Fruit fly (Drosophila melanogaster) whole organism, embryonic: ENCODE results near the gene haf.

Experiments
- Abd-B ChIP-seq: fragments of 200-800 bp; sonication (Bioruptor generic); optimal IDR thresholded peaks from 2 replicates; lab custom pipeline; 2018; ENCODE audit warnings: missing biosample characterization, mild to moderate bottlenecking, missing genetic modification characterization, moderate library complexity
- Atf3 ChIP-seq: fragments of 200-800 bp; sonication (Bioruptor generic); optimal IDR thresholded peaks from 3 replicates; lab custom pipeline; 2016; ENCODE audit warnings: missing biosample characterization, missing genetic modification characterization
- CG1024 ChIP-seq: fragments of 200-800 bp; sonication (Bioruptor generic); IDR thresholded peaks from 2 replicates; pipeline ENCODE4 v1.3.6; 2022; ENCODE audit warnings: missing biosample characterization, missing genetic modification characterization
- CG12104 ChIP-seq: fragments of 200-800 bp; sonication (Bioruptor generic); optimal IDR thresholded peaks from 3 replicates; lab custom pipeline; 2016; ENCODE audit warnings: missing biosample characterization, missing genetic modification characterization
- CG15073 ChIP-seq: fragments of 200-800 bp; sonication (Bioruptor generic); optimal IDR thresholded peaks from 2 replicates; lab custom pipeline; 2016; ENCODE audit warnings: missing biosample characterization, missing genetic modification characterization
- CG15269 ChIP-seq: fragments of 200-800 bp; sonication (Bioruptor generic); optimal IDR thresholded peaks from 2 replicates; lab custom pipeline; 2018; ENCODE audit warnings: missing biosample characterization, mild to moderate bottlenecking, missing genetic modification characterization, moderate library complexity
- CG18476 ChIP-seq: fragments of 200-800 bp; sonication (Bioruptor generic); optimal IDR thresholded peaks from 2 replicates; lab custom pipeline; 2016; ENCODE audit warnings: missing biosample characterization, mild to moderate bottlenecking, missing genetic modification characterization
- CG30403 ChIP-seq: fragments of 200-800 bp; sonication (Bioruptor generic); optimal IDR thresholded peaks from 3 replicates; lab custom pipeline; 2016; ENCODE audit warnings: missing biosample characterization, missing genetic modification characterization
- CG30431 ChIP-seq: fragments of 200-800 bp; sonication (Bioruptor generic); optimal IDR thresholded peaks from 2 replicates; lab custom pipeline; 2017; ENCODE audit warnings: missing biosample characterization, missing genetic modification characterization
- CG31224 ChIP-seq: fragments of 200-800 bp; sonication (Bioruptor generic); IDR thresholded peaks from 2 replicates; pipeline ENCODE4 v1.3.6; 2022; ENCODE audit warnings: missing biosample characterization, missing genetic modification characterization
- CG33557 ChIP-seq: fragments of 200-800 bp; sonication (Bioruptor generic); optimal IDR thresholded peaks from 2 replicates; lab custom pipeline; 2019; ENCODE audit warnings: missing biosample characterization, mild to moderate bottlenecking, missing genetic modification characterization, moderate library complexity
- CG4730 ChIP-seq: fragments of 200-800 bp; sonication (Bioruptor generic); IDR thresholded peaks from 2 replicates; pipeline ENCODE4 v1.3.6; 2022; ENCODE audit warnings: missing biosample characterization, missing genetic modification characterization
- CG4820 ChIP-seq: fragments of 200-800 bp; sonication (Bioruptor generic); optimal IDR thresholded peaks from 3 replicates; lab custom pipeline; 2016; ENCODE audit warnings: missing biosample characterization, missing genetic modification characterization
- CG6254 ChIP-seq: fragments of 200-800 bp; sonication (Bioruptor generic); optimal IDR thresholded peaks from 3 replicates; lab custom pipeline; 2017; ENCODE audit warnings: mild to moderate bottlenecking, missing biosample characterization, missing genetic modification reagents, missing genetic modification characterization
- CG8924 ChIP-seq: fragments of 200-800 bp; optimal IDR thresholded peaks from 3 replicates; lab custom pipeline; 2019; ENCODE audit warnings: missing biosample characterization, mild to moderate bottlenecking, missing genetic modification characterization, moderate library complexity
- CG9727 ChIP-seq: fragments of 200-800 bp; sonication (Bioruptor generic); optimal IDR thresholded peaks from 3 replicates; lab custom pipeline; 2017; ENCODE audit warnings: missing biosample characterization, mild to moderate bottlenecking, missing genetic modification characterization
- CoRest ChIP-seq: fragments of 200-800 bp; sonication (Bioruptor generic); optimal IDR thresholded peaks from 3 replicates; lab custom pipeline; 2018; ENCODE audit warnings: missing biosample characterization, mild to moderate bottlenecking, missing genetic modification characterization, moderate library complexity
- Dip2 ChIP-seq: fragments of 200-800 bp; sonication (Bioruptor generic); IDR thresholded peaks from 2 replicates; pipeline ENCODE4 v1.3.6; 2022; ENCODE audit warnings: missing biosample characterization, missing genetic modification characterization
- Dip3 ChIP-seq: fragments of 200-800 bp; sonication (Bioruptor generic); optimal IDR thresholded peaks from 3 replicates; lab custom pipeline; 2016; ENCODE audit warnings: missing biosample characterization, missing genetic modification characterization
- E2f1 ChIP-seq: fragments of 200-800 bp; sonication (Bioruptor generic); IDR thresholded peaks from 2 replicates; pipeline ENCODE4 v1.3.6; 2022; ENCODE audit warnings: missing biosample characterization, missing genetic modification characterization
- Elba2 ChIP-seq: fragments of 200-800 bp; sonication (Bioruptor generic); optimal IDR thresholded peaks from 3 replicates; lab custom pipeline; 2016; ENCODE audit warnings: missing biosample characterization, missing genetic modification characterization
- Ets97D ChIP-seq: fragments of 200-800 bp; sonication (Bioruptor generic); optimal IDR thresholded peaks from 3 replicates; lab custom pipeline; 2016; ENCODE audit warnings: missing biosample characterization, missing genetic modification characterization
- Fer1 ChIP-seq: fragments of 200-800 bp; sonication (Bioruptor generic); optimal IDR thresholded peaks from 2 replicates; lab custom pipeline; 2017; ENCODE audit warnings: missing biosample characterization, mild to moderate bottlenecking, missing genetic modification characterization
- GATAe ChIP-seq: fragments of 200-800 bp; sonication (Bioruptor generic); conservative IDR thresholded peaks from 2 replicates; pipeline ENCODE4 v1.3.6; 2022; ENCODE audit warnings: missing biosample characterization, missing genetic modification characterization
- HHEX ChIP-seq: fragments of 200-800 bp; sonication (Bioruptor generic); optimal IDR thresholded peaks from 3 replicates; lab custom pipeline; 2017; ENCODE audit warnings: missing biosample characterization, mild to moderate bottlenecking, missing genetic modification characterization, missing genetic modification reagents
- HLH3B ChIP-seq: fragments of 200-800 bp; sonication (Bioruptor generic); IDR thresholded peaks from 2 replicates; pipeline ENCODE4 v1.3.6; 2022; ENCODE audit warnings: missing biosample characterization, missing genetic modification characterization
- Hr78 ChIP-seq, 2 experiments: fragments of 200-800 bp in 1 of 2; fragments of >200 bp in 1 of 2; sonication (Bioruptor generic) in 1 of 2; optimal IDR thresholded peaks; 2 replicates each; lab custom pipeline; 2017 to 2019; ENCODE audit warnings: missing biosample characterization in 2 of 2, missing genetic modification characterization in 2 of 2, mild to moderate bottlenecking in 1 of 2, moderate library complexity in 1 of 2
- Mad ChIP-seq: fragments of 200-800 bp; sonication (Bioruptor generic); optimal IDR thresholded peaks from 2 replicates; lab custom pipeline; 2016; ENCODE audit warnings: missing biosample characterization, missing genetic modification characterization
- Meics ChIP-seq: fragments of 200-800 bp; sonication (Bioruptor generic); optimal IDR thresholded peaks from 2 replicates; lab custom pipeline; 2017; ENCODE audit warnings: missing biosample characterization, mild to moderate bottlenecking, missing genetic modification characterization
- NC2β ChIP-seq: fragments of 200-800 bp; sonication (Bioruptor generic); optimal IDR thresholded peaks from 2 replicates; lab custom pipeline; 2016; ENCODE audit warnings: missing biosample characterization, missing genetic modification characterization
- Sry-β ChIP-seq: fragments of 200-800 bp; sonication (Bioruptor generic); optimal IDR thresholded peaks from 2 replicates; lab custom pipeline; 2018; ENCODE audit warnings: missing biosample characterization, mild to moderate bottlenecking, missing genetic modification characterization, moderate library complexity
- Xbp1 ChIP-seq: fragments of 200-800 bp; sonication (Bioruptor generic); optimal IDR thresholded peaks from 3 replicates; lab custom pipeline; 2016; ENCODE audit warnings: missing biosample characterization, mild to moderate bottlenecking, missing genetic modification characterization
- chm ChIP-seq: fragments of 200-800 bp; sonication (Bioruptor generic); IDR thresholded peaks from 2 replicates; pipeline ENCODE4 v1.3.6; 2022; ENCODE audit warnings: missing biosample characterization, missing genetic modification characterization
- dm ChIP-seq: fragments of 200-800 bp; sonication (Bioruptor generic); optimal IDR thresholded peaks from 3 replicates; lab custom pipeline; 2016; ENCODE audit warnings: missing biosample characterization, missing genetic modification characterization
- dysf ChIP-seq: fragments of 200-800 bp; sonication (Bioruptor generic); IDR thresholded peaks from 3 replicates; pipeline ENCODE4 v1.3.6; 2022; ENCODE audit warnings: missing biosample characterization, missing genetic modification characterization
- esg ChIP-seq: fragments of 200-800 bp; sonication (Bioruptor generic); conservative IDR thresholded peaks from 2 replicates; pipeline ENCODE4 v1.3.6; 2022; ENCODE audit warnings: missing biosample characterization, missing genetic modification characterization
- eyg ChIP-seq: fragments of 200-800 bp; sonication (Bioruptor generic); optimal IDR thresholded peaks from 3 replicates; lab custom pipeline; 2016; ENCODE audit warnings: missing biosample characterization, missing genetic modification characterization
- ftz-f1 ChIP-seq: fragments of 200-800 bp; sonication (Bioruptor generic); optimal IDR thresholded peaks from 2 replicates; lab custom pipeline; 2016; ENCODE audit warnings: missing biosample characterization, missing genetic modification characterization
- gfzf ChIP-seq: fragments of 200-800 bp; sonication (Bioruptor generic); optimal IDR thresholded peaks from 2 replicates; lab custom pipeline; 2016; ENCODE audit warnings: missing biosample characterization, mild to moderate bottlenecking, missing genetic modification characterization, moderate library complexity
- grau ChIP-seq: fragments of 200-800 bp; optimal IDR thresholded peaks from 3 replicates; lab custom pipeline; 2019; ENCODE audit warnings: missing biosample characterization, mild to moderate bottlenecking, missing genetic modification characterization, moderate library complexity
- her ChIP-seq: fragments of 200-800 bp; sonication (Bioruptor generic); optimal IDR thresholded peaks from 2 replicates; lab custom pipeline; 2016; ENCODE audit warnings: missing biosample characterization, missing genetic modification characterization
- mld ChIP-seq: fragments of 200-800 bp; sonication (Bioruptor generic); IDR thresholded peaks from 3 replicates; pipeline ENCODE4 v1.3.6; 2022; ENCODE audit warnings: missing biosample characterization, missing genetic modification characterization; ENCODE audit not compliant: partially characterized antibody
- nau ChIP-seq: fragments of 200-800 bp; sonication (Bioruptor generic); optimal IDR thresholded peaks from 3 replicates; lab custom pipeline; 2017; ENCODE audit warnings: missing biosample characterization, mild to moderate bottlenecking, missing genetic modification characterization, missing genetic modification reagents
- pan ChIP-seq, 4 experiments: fragments of >200 bp in 3 of 4; fragments of 200-800 bp in 1 of 4; sonication (Bioruptor generic) in 1 of 4; optimal IDR thresholded peaks in 3 of 4; IDR thresholded peaks in 1 of 4; 2 replicates each; pipeline versions ENCODE4 v1.3.6 to Lab custom; 2017 to 2022; ENCODE audit warnings: missing biosample characterization in 2 of 4, missing genetic modification characterization in 2 of 4, mixed read lengths in 1 of 4
- seq ChIP-seq: fragments of 200-800 bp; sonication (Bioruptor generic); IDR thresholded peaks from 2 replicates; pipeline ENCODE4 v1.3.6; 2022; ENCODE audit warnings: missing biosample characterization, missing genetic modification characterization
- slou ChIP-seq: fragments of 200-800 bp; sonication (Bioruptor generic); optimal IDR thresholded peaks from 3 replicates; lab custom pipeline; 2016; ENCODE audit warnings: missing biosample characterization, missing genetic modification characterization
- sob ChIP-seq: fragments of 200-800 bp; sonication (Bioruptor generic); IDR thresholded peaks from 2 replicates; pipeline ENCODE4 v1.3.6; 2022; ENCODE audit warnings: missing biosample characterization, missing genetic modification characterization
- ssp ChIP-seq: fragments of 200-800 bp; sonication (Bioruptor generic); IDR thresholded peaks from 2 replicates; pipeline ENCODE4 v1.3.6; 2022; ENCODE audit warnings: missing biosample characterization, missing genetic modification characterization
- tll ChIP-seq, 2 experiments: fragments of 200-800 bp in 1 of 2; fragments of >200 bp in 1 of 2; sonication (Bioruptor generic) in 1 of 2; optimal IDR thresholded peaks; 2 replicates each; lab custom pipeline; 2017 to 2019; ENCODE audit warnings: missing biosample characterization in 2 of 2, missing genetic modification characterization in 2 of 2, mild to moderate bottlenecking in 1 of 2, moderate library complexity in 1 of 2
- zfh1 ChIP-seq: fragments of 200-800 bp; sonication (Bioruptor generic); IDR thresholded peaks from 3 replicates; pipeline ENCODE4 v1.3.6; 2022; ENCODE audit warnings: missing biosample characterization, missing genetic modification characterization

haf gene

DNA sequence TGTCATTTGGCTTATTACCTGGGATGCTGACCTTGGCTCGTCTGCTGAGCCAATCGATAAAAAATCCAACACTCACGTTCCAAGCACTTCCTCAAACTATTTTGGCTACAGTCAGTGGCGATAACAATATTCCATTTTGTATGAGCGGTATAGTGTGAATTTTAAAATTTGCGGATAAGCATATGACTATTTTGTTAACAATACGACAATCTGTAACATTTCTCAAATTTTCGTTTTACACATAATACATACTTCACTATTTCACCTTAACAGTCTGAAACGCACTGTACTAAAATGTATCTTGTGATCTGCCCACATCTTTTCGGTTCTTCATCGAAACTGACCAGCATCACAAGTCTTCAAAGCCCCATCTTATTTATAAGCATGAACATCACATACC lies 24.3 kb downstream of the haf start (continued):
- peak; percentile 75 for TF ChIP-seq CoRest (tag; lab: Kevin White, UChicago)
- TF ChIP-seq sob (GFP tag; lab: Robert Waterston, UW), result peak; percentile 81
- peak; percentile 81 for TF ChIP-seq Meics (GFP tag; lab: Kevin White, UChicago)
- peak; percentile 63 for TF ChIP-seq Xbp1 (GFP tag; lab: Kevin White, UChicago)
- TF ChIP-seq NC2β (GFP tag; lab: Kevin White, UChicago), result no peak
- TF ChIP-seq CG8924 (tag; lab: Kevin White, UChicago), result no peak
- TF ChIP-seq pan (optimal IDR thresholded peaks at IDR 0.05; lab: Kevin White, UChicago), result no peak
- TF ChIP-seq pan (GFP tag; optimal IDR thresholded peaks at IDR 0.05 in 1 of 2, IDR thresholded peaks at IDR 0.05 in 1 of 2), result peak in 1 of 2 experiments; percentile 83
- peak; percentile 73 for TF ChIP-seq E2f1 (GFP tag; lab: Robert Waterston, UW)
- TF ChIP-seq tll (GFP tag; optimal IDR thresholded peaks at IDR 0.05; lab: Kevin White, UChicago), result no peak
- peak; percentile 51; the same call in 1 of the 2 replicates for TF ChIP-seq chm (GFP tag; lab: Robert Waterston, UW)
- peak; percentile 33 for TF ChIP-seq CG9727 (GFP tag; lab: Kevin White, UChicago)
- TF ChIP-seq CG1024 (GFP tag; lab: Robert Waterston, UW), result peak; percentile 67
- TF ChIP-seq ssp (GFP tag; lab: Robert Waterston, UW), result peak; percentile 59
- TF ChIP-seq Fer1 (GFP tag; lab: Kevin White, UChicago), result peak; percentile 81
- peak; percentile 70 for TF ChIP-seq eyg (GFP tag; lab: Kevin White, UChicago)
- peak; percentile 39 for TF ChIP-seq CG18476
- TF ChIP-seq CG15073 (GFP tag; lab: Kevin White, UChicago), result no peak
- no peak for TF ChIP-seq ftz-f1 (GFP tag; lab: Kevin White, UChicago)
- peak; percentile 60 for TF ChIP-seq slou (GFP tag; lab: Kevin White, UChicago)
- peak; percentile 26 for TF ChIP-seq dm (GFP tag; lab: Kevin White, UChicago)
- peak; percentile 11 for TF ChIP-seq Atf3 (GFP tag; lab: Kevin White, UChicago)
- no peak for TF ChIP-seq CG33557 (GFP tag; lab: Kevin White, UChicago)
- TF ChIP-seq dysf (GFP tag; lab: Robert Waterston, UW), result peak; percentile 86
- TF ChIP-seq HHEX (GFP tag; lab: Kevin White, UChicago), result peak; percentile 56
- peak; percentile 66 for TF ChIP-seq CG4730
- peak; percentile 79 for TF ChIP-seq grau (tag; lab: Kevin White, UChicago)
- TF ChIP-seq Ets97D (GFP tag; lab: Kevin White, UChicago), result peak; percentile 40
- TF ChIP-seq CG4820 (GFP tag; lab: Kevin White, UChicago), result peak; percentile 34
- TF ChIP-seq zfh1, result peak; percentile 54; the same call in 1 of the 3 replicates
- TF ChIP-seq CG6254 (GFP tag; lab: Kevin White, UChicago), result no peak
- TF ChIP-seq CG30403 (GFP tag; lab: Kevin White, UChicago), result peak; percentile 73
- TF ChIP-seq CG15269, result peak; percentile 87
- TF ChIP-seq Sry-β (GFP tag; lab: Kevin White, UChicago), result no peak
- peak; percentile 70 for TF ChIP-seq Dip3 (GFP tag; lab: Kevin White, UChicago)
- TF ChIP-seq GATAe (GFP tag; lab: Robert Waterston, UW), result no peak
- peak; percentile 77 for TF ChIP-seq CG31224 (GFP tag; lab: Robert Waterston, UW)
- TF ChIP-seq Dip2 (GFP tag; lab: Robert Waterston, UW), result no peak
- TF ChIP-seq Hr78 (GFP tag; optimal IDR thresholded peaks at IDR 0.05; lab: Kevin White, UChicago), result no peak
- TF ChIP-seq Mad (GFP tag; lab: Kevin White, UChicago), result peak; percentile 7
- TF ChIP-seq nau (GFP tag; lab: Kevin White, UChicago), result peak; percentile 55
- TF ChIP-seq CG30431 (GFP tag; lab: Kevin White, UChicago), result no peak
- TF ChIP-seq Abd-B (GFP tag; lab: Kevin White, UChicago), result peak; percentile 43
- peak; percentile 72 for TF ChIP-seq seq
- TF ChIP-seq HLH3B, result peak; percentile 48; the same call in 1 of the 2 replicates
- TF ChIP-seq mld (GFP tag; lab: Robert Waterston, UW), result no peak
- no peak for TF ChIP-seq Elba2 (GFP tag; lab: Kevin White, UChicago)
- TF ChIP-seq CG12104 (GFP tag; lab: Kevin White, UChicago), result peak; percentile 46
- TF ChIP-seq esg, result peak; percentile 65
- TF ChIP-seq her (GFP tag; lab: Kevin White, UChicago), result peak; percentile 63
- TF ChIP-seq gfzf (GFP tag; lab: Kevin White, UChicago), result no peak
